Fruit fly (Drosophila melanogaster): ENCODE measurements around the gene jub.
A peak's percentile ranks its signal among the peaks of the same experiment; 100 is the strongest.

Gene jub

dm6 chrX:13815526-13816173, 14.5 kb downstream of the jub start (continued):
- TF ChIP-seq maf-S (GFP tag; optimal IDR thresholded peaks at IDR 0.05) (no peak), tx (GFP tag; optimal IDR thresholded peaks at IDR 0.05) (no peak), chn (GFP tag; optimal IDR thresholded peaks at IDR 0.05) (peak; percentile 30), vnd (GFP tag; IDR thresholded peaks at IDR 0.05; ENCODE audit: partially characterized antibody) (no peak), CG13123 (GFP tag; optimal IDR thresholded peaks at IDR 0.05) (no peak), ken (GFP tag; IDR thresholded peaks at IDR 0.05) (no peak), corto (GFP tag; optimal IDR thresholded peaks at IDR 0.05) (no peak), stwl (tag; optimal IDR thresholded peaks at IDR 0.05) (no peak), unc-4 (GFP tag; IDR thresholded peaks at IDR 0.05; ENCODE audit: partially characterized antibody) (no peak), HmgZ (tag; optimal IDR thresholded peaks at IDR 0.05) (no peak), toy (GFP tag; IDR thresholded peaks at IDR 0.05) (no peak), pfk (GFP tag; optimal IDR thresholded peaks at IDR 0.05) (no peak), ind (GFP tag; optimal IDR thresholded peaks at IDR 0.05) (peak; percentile 60), Mad (GFP tag; optimal IDR thresholded peaks at IDR 0.05) (peak; percentile 36), Antp (GFP tag; optimal IDR thresholded peaks at IDR 0.05) (peak; percentile 62), bigmax (GFP tag; optimal IDR thresholded peaks at IDR 0.05) (no peak), CG4328 (GFP tag; optimal IDR thresholded peaks at IDR 0.05) (peak; percentile 59), CG12155 (GFP tag; optimal IDR thresholded peaks at IDR 0.05) (peak; percentile 12), CG3726 (GFP tag; IDR thresholded peaks at IDR 0.05) (0 out of 3 replicates have a peak, but pooled peaks have one; percentile 35), Hey (tag; optimal IDR thresholded peaks at IDR 0.05) (no peak), tin (GFP tag; optimal IDR thresholded peaks at IDR 0.05) (peak; percentile 51), hth (optimal IDR thresholded peaks at IDR 0.05) (no peak), CG13624 (GFP tag; optimal IDR thresholded peaks at IDR 0.05) (peak; percentile 18), bab2 (GFP tag; optimal IDR thresholded peaks at IDR 0.05) (peak; percentile 42), CG18764 (GFP tag; optimal IDR thresholded peaks at IDR 0.05) (no peak), fd96Cb (tag; optimal IDR thresholded peaks at IDR 0.05) (peak; percentile 49), NK7.1 (GFP tag; optimal IDR thresholded peaks at IDR 0.05) (no peak), disco-r (GFP tag; optimal IDR thresholded peaks at IDR 0.05) (no peak), gsb (GFP tag; IDR thresholded peaks at IDR 0.05) (no peak), Atf3 (GFP tag; optimal IDR thresholded peaks at IDR 0.05) (peak; percentile 31), Hmx (GFP tag; optimal IDR thresholded peaks at IDR 0.05) (no peak), Dip2 (GFP tag; IDR thresholded peaks at IDR 0.05) (no peak), Camta (GFP tag; optimal IDR thresholded peaks at IDR 0.05) (peak; percentile 80), B-H2 (GFP tag; optimal IDR thresholded peaks at IDR 0.05) (no peak), Sry-δ (GFP tag; optimal IDR thresholded peaks at IDR 0.05) (peak; percentile 6), lbe (GFP tag; optimal IDR thresholded peaks at IDR 0.05) (peak; percentile 8), ranshi (GFP tag; IDR thresholded peaks at IDR 0.05) (peak; percentile 33; the same call in 1 of the 2 replicates), Atf-2 (GFP tag; optimal IDR thresholded peaks at IDR 0.05) (peak; percentile 36), dan (GFP tag; IDR thresholded peaks at IDR 0.05) (no peak), GATAe (GFP tag; conservative IDR thresholded peaks at IDR 0.05) (no peak), trem (tag; optimal IDR thresholded peaks at IDR 0.05) (no peak), Blimp-1 (GFP tag; optimal IDR thresholded peaks at IDR 0.05) (peak; percentile 50), klu (GFP tag; IDR thresholded peaks at IDR 0.05) (0 out of 2 replicates have a peak, but pooled peaks have one; percentile 8), CG8924 (tag; optimal IDR thresholded peaks at IDR 0.05) (peak; percentile 61), nom (GFP tag; optimal IDR thresholded peaks at IDR 0.05) (peak; percentile 31), h (optimal IDR thresholded peaks at IDR 0.05) (no peak), CG4707 (GFP tag; optimal IDR thresholded peaks at IDR 0.05) (no peak), zf30C (GFP tag; optimal IDR thresholded peaks at IDR 0.05) (no peak), Lim3 (GFP tag; IDR thresholded peaks at IDR 0.05) (no peak), CG15073 (GFP tag; optimal IDR thresholded peaks at IDR 0.05) (no peak), tll (GFP tag; optimal IDR thresholded peaks at IDR 0.05) (no peak)

Measured in whole organism, embryonic.